Worm (Caenorhabditis elegans) whole organism, mixed stage, embryonic: ENCODE results near the gene F14F9.4.

ENCODE experiments used
- M03D4.4 ChIP-seq: sonication (generic microtip); optimal IDR thresholded peaks from 2 replicates; lab custom pipeline; 2017; ENCODE audit warnings: mild to moderate bottlenecking, missing genetic modification characterization, missing compliant biosample characterization
- blmp-1 ChIP-seq: fragments of 150-350 bp; optimal IDR thresholded peaks from 2 replicates; lab custom pipeline; 2014; ENCODE audit warnings: missing biosample characterization, missing genetic modification characterization
- ceh-39 ChIP-seq: fragments of 150-350 bp; optimal IDR thresholded peaks from 2 replicates; lab custom pipeline; 2014; ENCODE audit warnings: missing biosample characterization, missing genetic modification characterization
- ceh-43 ChIP-seq: fragments of 200-800 bp; sonication (Bioruptor generic); optimal IDR thresholded peaks from 2 replicates; lab custom pipeline; 2018; ENCODE audit warnings: mild to moderate bottlenecking, missing genetic modification characterization, moderate library complexity, missing compliant biosample characterization
- ceh-83 ChIP-seq: fragments of 200-800 bp; sonication (Bioruptor generic); optimal IDR thresholded peaks from 2 replicates; lab custom pipeline; 2018; ENCODE audit warnings: mild to moderate bottlenecking, missing genetic modification characterization, missing compliant biosample characterization
- ces-1 ChIP-seq: fragments of 150-350 bp; optimal IDR thresholded peaks from 2 replicates; lab custom pipeline; 2014; ENCODE audit warnings: missing biosample characterization, missing genetic modification reagents, missing genetic modification characterization
- cnd-1 ChIP-seq: fragments of 200-800 bp; sonication (Bioruptor generic); optimal IDR thresholded peaks from 2 replicates; lab custom pipeline; 2018; ENCODE audit warnings: mild to moderate bottlenecking, missing genetic modification characterization, missing compliant biosample characterization
- drap-1 ChIP-seq: fragments of 200-800 bp; sonication (Bioruptor generic); optimal IDR thresholded peaks from 3 replicates; lab custom pipeline; 2018; ENCODE audit warnings: mild to moderate bottlenecking, missing genetic modification characterization, missing compliant biosample characterization
- elt-1 ChIP-seq: sonication (generic microtip); optimal IDR thresholded peaks from 2 replicates; lab custom pipeline; 2017; ENCODE audit warnings: missing genetic modification characterization, mild to moderate bottlenecking, missing compliant biosample characterization, antibody characterized with exemption, moderate library complexity, borderline replicate concordance; ENCODE audit not compliant: insufficient read depth
- elt-3 ChIP-seq: fragments of 150-350 bp; optimal IDR thresholded peaks from 2 replicates; lab custom pipeline; 2014; ENCODE audit warnings: missing biosample characterization, missing genetic modification characterization
- flh-1 ChIP-seq: fragments of 200-800 bp; sonication (Bioruptor generic); optimal IDR thresholded peaks from 2 replicates; lab custom pipeline; 2018; ENCODE audit warnings: mild to moderate bottlenecking, missing genetic modification characterization, moderate library complexity, missing compliant biosample characterization
- ham-2 ChIP-seq: fragments of 200-800 bp; sonication (Bioruptor generic); optimal IDR thresholded peaks from 2 replicates; lab custom pipeline; 2018; ENCODE audit warnings: mild to moderate bottlenecking, missing genetic modification characterization, missing compliant biosample characterization
- hlh-1 ChIP-seq: fragments of 150-350 bp; optimal IDR thresholded peaks from 2 replicates; lab custom pipeline; 2014; ENCODE audit warnings: missing biosample characterization, missing genetic modification reagents, missing genetic modification characterization
- lin-13 ChIP-seq: fragments of 150-350 bp; optimal IDR thresholded peaks from 2 replicates; lab custom pipeline; 2014; ENCODE audit warnings: missing biosample characterization, missing genetic modification characterization
- mep-1 ChIP-seq: fragments of 150-350 bp; optimal IDR thresholded peaks from 2 replicates; lab custom pipeline; 2017; ENCODE audit warnings: missing biosample characterization, missing genetic modification reagents, missing genetic modification characterization, inconsistent platforms
- mls-2 ChIP-seq: sonication (generic microtip); optimal IDR thresholded peaks from 2 replicates; lab custom pipeline; 2016; ENCODE audit warnings: mild to moderate bottlenecking, missing genetic modification characterization, moderate library complexity, missing compliant biosample characterization
- nhr-12 ChIP-seq: fragments of 150-350 bp; optimal IDR thresholded peaks from 2 replicates; lab custom pipeline; 2014; ENCODE audit warnings: missing biosample characterization, missing genetic modification characterization
- nhr-237 ChIP-seq: fragments of 150-350 bp; optimal IDR thresholded peaks from 2 replicates; lab custom pipeline; 2014; ENCODE audit warnings: missing biosample characterization, missing genetic modification characterization
- pha-4 ChIP-seq: fragments of 150-350 bp; optimal IDR thresholded peaks from 2 replicates; lab custom pipeline; 2018; ENCODE audit warnings: missing biosample characterization, missing genetic modification reagents, missing genetic modification characterization
- sem-2 ChIP-seq: fragments of 200-800 bp; sonication (Bioruptor generic); optimal IDR thresholded peaks from 2 replicates; lab custom pipeline; 2018; ENCODE audit warnings: mild to moderate bottlenecking, missing genetic modification characterization, missing compliant biosample characterization
- snpc-4 ChIP-seq: fragments of 150-350 bp; optimal IDR thresholded peaks from 2 replicates; lab custom pipeline; 2014; ENCODE audit warnings: missing biosample characterization, missing genetic modification characterization
- sptf-1 ChIP-seq: sonication (generic microtip); optimal IDR thresholded peaks from 2 replicates; lab custom pipeline; 2017; ENCODE audit warnings: mild to moderate bottlenecking, missing genetic modification characterization, moderate library complexity, missing compliant biosample characterization
- unc-120 ChIP-seq: sonication (generic microtip); optimal IDR thresholded peaks from 2 replicates; lab custom pipeline; 2017; ENCODE audit warnings: missing genetic modification characterization, missing compliant biosample characterization; ENCODE audit not compliant: poor library complexity, severe bottlenecking
- unc-39 ChIP-seq: fragments of 150-350 bp; optimal IDR thresholded peaks from 2 replicates; lab custom pipeline; 2014; ENCODE audit warnings: missing biosample characterization, missing genetic modification characterization
- unc-62 ChIP-seq: fragments of 150-350 bp; optimal IDR thresholded peaks from 2 replicates; lab custom pipeline; 2014; ENCODE audit warnings: missing biosample characterization, missing genetic modification reagents, missing genetic modification characterization
- zip-8 ChIP-seq: fragments of 150-350 bp; optimal IDR thresholded peaks from 2 replicates; lab custom pipeline; 2014; ENCODE audit warnings: missing biosample characterization, missing genetic modification characterization
- ztf-11 ChIP-seq: fragments of 150-350 bp; optimal IDR thresholded peaks from 2 replicates; lab custom pipeline; 2014; ENCODE audit warnings: missing biosample characterization, missing genetic modification characterization

Gene F14F9.4

DNA sequence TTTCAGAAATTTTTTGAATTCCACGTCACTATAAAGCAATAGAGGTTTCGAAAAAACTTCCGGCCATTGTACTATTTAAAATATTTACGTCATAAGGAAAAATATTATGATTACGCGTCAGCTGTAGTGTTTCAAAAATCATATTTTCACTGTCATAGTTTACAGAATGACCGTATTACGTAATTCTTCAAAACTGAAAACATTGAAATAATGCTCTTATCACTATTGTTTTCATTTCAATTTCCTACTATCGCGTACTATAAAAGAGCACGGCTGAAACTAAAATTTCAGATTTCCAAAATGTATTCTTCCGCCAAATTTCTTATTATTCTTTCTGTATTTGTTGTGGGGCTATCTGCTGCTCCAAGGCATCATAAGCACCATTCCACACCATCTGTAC lies 12.0 kb downstream of the F14F9.4 start, which contains the start of gene F14F9.2:
TSS of gene F14F9.2 (plus strand) at position 301 of the 400 bp plus-strand sequence.
- TF ChIP-seq zip-8 = peak; percentile 73
- TF ChIP-seq ham-2 (GFP tag; lab: Kevin White, UChicago) = no peak
- TF ChIP-seq, all 35 proteins: peak for 1

DNA sequence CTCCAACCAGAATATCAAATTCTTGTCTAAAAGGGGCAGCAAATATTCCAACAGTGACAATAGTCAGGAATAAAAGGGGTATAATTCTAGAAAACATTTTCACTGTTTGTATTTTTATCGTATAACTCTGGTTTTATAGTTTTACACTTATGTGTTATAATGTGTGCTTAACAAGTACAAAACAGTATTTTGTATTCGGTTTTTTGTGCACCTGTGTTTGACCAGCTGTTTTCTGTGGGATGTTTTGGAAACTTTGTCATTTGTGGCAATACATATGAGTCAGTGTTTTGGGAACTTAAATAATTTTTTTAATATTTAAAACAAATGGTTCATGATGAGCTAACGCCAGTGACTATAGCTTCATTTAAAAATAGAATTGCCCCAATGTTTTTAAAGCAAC lies 13.9 kb downstream of the F14F9.4 start, which contains the start of gene F14F9.6:
TSS of gene F14F9.6 (minus strand) at position 101 of the 400 bp plus-strand sequence.
- TF ChIP-seq hlh-1 (tag; lab: Kevin White, UChicago) = no peak
- no peak for TF ChIP-seq mls-2 (tag; lab: Kevin White, UChicago)
- TF ChIP-seq zip-8 = no peak
- TF ChIP-seq unc-39 (tag; lab: Kevin White, UChicago) = no peak
- no peak for TF ChIP-seq M03D4.4 (tag; lab: Kevin White, UChicago)

DNA sequence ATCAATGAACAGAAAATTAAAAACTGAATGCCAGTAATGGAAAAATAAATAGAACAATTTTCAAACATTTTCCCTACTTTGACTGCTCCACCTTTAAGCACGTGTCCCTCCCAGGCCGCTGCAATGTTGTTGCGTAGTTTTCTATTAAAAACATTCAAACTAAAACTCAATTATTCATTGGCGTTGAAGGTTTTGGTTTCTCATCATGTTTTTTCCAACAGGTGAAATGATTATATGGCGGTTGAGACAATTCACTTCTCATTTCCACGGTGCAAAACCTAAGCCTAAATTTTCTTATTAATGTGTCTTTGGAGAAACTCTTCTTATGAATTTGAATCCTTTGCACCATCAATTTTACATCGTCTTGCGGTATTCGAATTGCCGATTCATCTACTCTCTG lies 18.3 kb downstream of the F14F9.4 start, which contains the start of gene srh-130:
TSS of gene srh-130 (plus strand) at position 301 of the 400 bp plus-strand sequence.
- no peak for TF ChIP-seq blmp-1 (tag; lab: Kevin White, UChicago)
- no peak for TF ChIP-seq sptf-1
- no peak for TF ChIP-seq M03D4.4 (tag; lab: Kevin White, UChicago)
- no peak for TF ChIP-seq ceh-83
- TF ChIP-seq unc-120 (tag; lab: Kevin White, UChicago) = no peak
- no peak for TF ChIP-seq unc-39 (tag; lab: Kevin White, UChicago)
- no peak for TF ChIP-seq flh-1 (GFP tag; lab: Kevin White, UChicago)
- TF ChIP-seq elt-1 (tag; lab: Kevin White, UChicago) = no peak
- no peak for TF ChIP-seq ceh-39 (tag; lab: Kevin White, UChicago)
- no peak for TF ChIP-seq unc-62 (GFP tag; lab: Kevin White, UChicago)
- TF ChIP-seq zip-8 = no peak

DNA sequence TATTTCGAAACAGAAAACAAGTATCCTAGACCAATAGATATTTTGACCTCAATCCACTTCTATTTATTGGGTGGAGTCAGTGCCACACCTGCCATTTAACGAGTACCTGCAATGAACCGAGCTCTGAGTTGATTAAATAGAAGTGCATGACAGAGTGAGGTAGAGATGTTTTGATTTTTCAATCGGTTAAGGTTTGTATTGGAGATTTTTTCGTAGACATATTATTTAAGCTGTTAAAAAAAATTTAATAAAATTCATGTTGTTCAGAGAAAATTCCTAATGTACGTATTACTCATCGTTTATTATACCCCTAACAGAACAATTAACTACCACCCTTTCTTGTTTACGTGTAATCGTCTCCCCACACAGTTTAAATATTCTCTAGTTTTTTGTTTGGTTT lies 23.0 kb downstream of the F14F9.4 start, which contains the start of gene srx-38:
TSS of gene srx-38 (minus strand) at position 101 of the 400 bp plus-strand sequence.
- TF ChIP-seq nhr-237 (tag; lab: Kevin White, UChicago) = no peak
- no peak for TF ChIP-seq M03D4.4 (tag; lab: Kevin White, UChicago)
- TF ChIP-seq drap-1 (GFP tag; lab: Kevin White, UChicago) = no peak
- TF ChIP-seq sem-2 = no peak
- TF ChIP-seq mls-2 (tag; lab: Kevin White, UChicago) = no peak
- no peak for TF ChIP-seq unc-62 (GFP tag; lab: Kevin White, UChicago)
- TF ChIP-seq, all 35 proteins: peak for 0

DNA sequence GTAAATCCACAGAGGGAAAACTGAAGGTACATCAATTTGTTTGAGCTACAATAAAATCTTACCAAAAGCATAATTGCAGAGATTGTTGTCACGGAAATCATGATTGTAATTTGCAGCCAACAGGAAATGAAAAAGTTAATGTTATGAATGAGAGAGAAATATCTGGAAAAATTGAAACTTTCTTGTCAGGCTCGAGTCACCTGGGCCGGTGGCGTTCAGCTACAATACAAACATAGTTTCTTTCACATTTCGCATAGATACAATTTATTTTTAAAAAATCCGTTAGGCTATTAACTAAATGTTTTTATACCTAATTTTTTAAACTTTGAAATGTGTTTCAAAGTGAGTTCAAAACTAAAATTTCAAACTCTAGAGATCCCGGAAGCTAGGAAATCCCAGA lies 25.1 kb downstream of the F14F9.4 start, which contains the start of gene srx-39:
TSS of gene srx-39 (minus strand) at position 101 of the 400 bp plus-strand sequence.
- TF ChIP-seq lin-13 (tag; lab: Kevin White, UChicago) (no peak), unc-39 (tag; lab: Kevin White, UChicago) (no peak), unc-120 (tag; lab: Kevin White, UChicago) (no peak), mls-2 (tag; lab: Kevin White, UChicago) (no peak), pha-4 (no peak), zip-8 (no peak), ceh-39 (tag; lab: Kevin White, UChicago) (no peak), ceh-43 (GFP tag; lab: Kevin White, UChicago) (no peak), mep-1 (tag; lab: Kevin White, UChicago) (no peak), nhr-237 (tag; lab: Kevin White, UChicago) (no peak), sptf-1 (no peak), ham-2 (GFP tag; lab: Kevin White, UChicago) (no peak), nhr-12 (no peak), hlh-1 (tag; lab: Kevin White, UChicago) (no peak), drap-1 (GFP tag; lab: Kevin White, UChicago) (no peak), snpc-4 (tag; lab: Kevin White, UChicago) (no peak), ces-1 (no peak)
- TF ChIP-seq, all 35 proteins: peak for 0

DNA sequence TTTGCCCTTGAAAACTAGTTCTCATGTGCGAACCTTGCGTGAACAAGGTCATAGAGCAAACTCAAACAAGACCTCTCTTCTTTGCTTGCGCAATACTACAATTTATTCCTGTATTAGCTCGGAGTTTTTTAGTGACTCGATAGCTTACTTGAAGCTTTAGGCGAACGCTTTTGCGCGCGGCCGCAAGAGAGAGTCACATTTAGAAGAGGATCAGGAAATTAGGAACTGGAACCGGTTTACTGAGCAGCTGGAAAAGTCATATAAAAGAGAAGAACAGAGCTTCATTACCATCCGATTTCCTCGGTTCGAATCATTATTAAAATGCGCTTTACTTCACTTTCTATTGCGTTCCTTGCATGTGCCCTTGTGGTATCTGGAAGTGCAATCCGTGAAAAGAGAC lies 25.8 kb downstream of the F14F9.4 start, which contains the start of gene abu-15:
TSS of gene abu-15 (plus strand) at position 301 of the 400 bp plus-strand sequence.
- TF ChIP-seq nhr-12 (no peak), ztf-11 (no peak), unc-39 (tag; lab: Kevin White, UChicago) (no peak), cnd-1 (no peak), elt-3 (tag; lab: Kevin White, UChicago) (no peak), zip-8 (no peak), mls-2 (tag; lab: Kevin White, UChicago) (no peak)
